Worm (Caenorhabditis elegans) whole organism, L2 larva: Measurements from ENCODE around the gene btb-7.

Experiments
- R02D3.7 ChIP-seq: fragments of 150-350 bp; optimal IDR thresholded peaks from 2 replicates; lab custom pipeline; 2014; ENCODE audit warnings: missing biosample characterization, missing genetic modification characterization
- Y55F3AM.14 ChIP-seq: fragments of 200-800 bp; sonication (Bioruptor generic); optimal IDR thresholded peaks from 2 replicates; lab custom pipeline; 2018; ENCODE audit warnings: mild to moderate bottlenecking, missing genetic modification characterization, missing compliant biosample characterization
- aly-2 ChIP-seq: fragments of 150-350 bp; optimal IDR thresholded peaks from 2 replicates; lab custom pipeline; 2014; ENCODE audit warnings: missing biosample characterization, missing genetic modification characterization
- ama-1 ChIP-seq: fragments of 150-350 bp; optimal IDR thresholded peaks from 2 replicates; lab custom pipeline; 2018; ENCODE audit warnings: inconsistent platforms
- blmp-1 ChIP-seq: sonication (generic microtip); optimal IDR thresholded peaks from 2 replicates; lab custom pipeline; 2017; ENCODE audit warnings: missing genetic modification characterization, mild to moderate bottlenecking, missing compliant biosample characterization, antibody characterized with exemption, moderate library complexity; ENCODE audit not compliant: insufficient read depth
- ceh-16 ChIP-seq: fragments of 150-350 bp; optimal IDR thresholded peaks from 2 replicates; lab custom pipeline; 2014; ENCODE audit warnings: missing biosample characterization, missing genetic modification characterization
- crh-2 ChIP-seq: sonication (generic microtip); optimal IDR thresholded peaks from 2 replicates; lab custom pipeline; 2017; ENCODE audit warnings: missing biosample characterization, missing genetic modification characterization
- dmd-4 ChIP-seq: sonication (generic microtip); optimal IDR thresholded peaks from 2 replicates; lab custom pipeline; 2017; ENCODE audit warnings: missing biosample characterization, missing genetic modification characterization
- elt-1 ChIP-seq: fragments of 150-350 bp; optimal IDR thresholded peaks from 2 replicates; lab custom pipeline; 2014; ENCODE audit warnings: missing biosample characterization, missing genetic modification characterization
- elt-3 ChIP-seq: sonication (generic microtip); optimal IDR thresholded peaks from 2 replicates; lab custom pipeline; 2017; ENCODE audit warnings: missing biosample characterization, missing genetic modification characterization
- fos-1 ChIP-seq: fragments of 150-350 bp; optimal IDR thresholded peaks from 2 replicates; lab custom pipeline; 2014; ENCODE audit warnings: missing biosample characterization, missing genetic modification characterization
- lin-11 ChIP-seq: fragments of 150-350 bp; sonication (generic microtip); optimal IDR thresholded peaks from 2 replicates; lab custom pipeline; 2014; ENCODE audit warnings: missing biosample characterization, missing genetic modification characterization, inconsistent platforms, mixed read lengths
- lin-13 ChIP-seq: fragments of 150-350 bp; optimal IDR thresholded peaks from 2 replicates; lab custom pipeline; 2014; ENCODE audit warnings: missing biosample characterization, missing genetic modification reagents, missing genetic modification characterization
- lin-39 ChIP-seq: fragments of 150-350 bp; optimal IDR thresholded peaks from 2 replicates; lab custom pipeline; 2014; ENCODE audit warnings: missing biosample characterization, missing genetic modification reagents, missing genetic modification characterization
- mab-5 ChIP-seq: fragments of 150-350 bp; optimal IDR thresholded peaks from 2 replicates; lab custom pipeline; 2014; ENCODE audit warnings: missing biosample characterization, missing genetic modification characterization
- mbf-1 ChIP-seq: sonication (generic microtip); optimal IDR thresholded peaks from 2 replicates; lab custom pipeline; 2017; ENCODE audit warnings: missing biosample characterization, missing genetic modification characterization
- nhr-10 ChIP-seq: sonication (generic microtip); optimal IDR thresholded peaks from 2 replicates; lab custom pipeline; 2017; ENCODE audit warnings: missing biosample characterization, missing genetic modification characterization
- nhr-11 ChIP-seq: fragments of 150-350 bp; optimal IDR thresholded peaks from 2 replicates; lab custom pipeline; 2014; ENCODE audit warnings: missing biosample characterization, missing genetic modification characterization
- nhr-12 ChIP-seq: fragments of 150-350 bp; optimal IDR thresholded peaks from 2 replicates; lab custom pipeline; 2014; ENCODE audit warnings: missing biosample characterization, missing genetic modification characterization
- nhr-129 ChIP-seq: fragments of 150-350 bp; optimal IDR thresholded peaks from 2 replicates; lab custom pipeline; 2014; ENCODE audit warnings: missing biosample characterization, missing genetic modification characterization
- nhr-21 ChIP-seq: fragments of 150-350 bp; optimal IDR thresholded peaks from 2 replicates; lab custom pipeline; 2014; ENCODE audit warnings: missing biosample characterization, missing genetic modification characterization
- nhr-23 ChIP-seq: fragments of 150-350 bp; optimal IDR thresholded peaks from 2 replicates; lab custom pipeline; 2014; ENCODE audit warnings: missing biosample characterization, missing genetic modification reagents, missing genetic modification characterization
- nhr-237 ChIP-seq: fragments of 150-350 bp; optimal IDR thresholded peaks from 2 replicates; lab custom pipeline; 2014; ENCODE audit warnings: missing biosample characterization, missing genetic modification characterization
- nhr-25 ChIP-seq: fragments of 150-350 bp; sonication (generic microtip); optimal IDR thresholded peaks from 3 replicates; lab custom pipeline; 2014; ENCODE audit warnings: missing biosample characterization, missing genetic modification characterization
- peb-1 ChIP-seq: fragments of 150-350 bp; optimal IDR thresholded peaks from 2 replicates; lab custom pipeline; 2014; ENCODE audit warnings: missing biosample characterization, missing genetic modification characterization
- sem-4 ChIP-seq: fragments of 150-350 bp; optimal IDR thresholded peaks from 2 replicates; lab custom pipeline; 2014; ENCODE audit warnings: missing biosample characterization, missing genetic modification reagents, missing genetic modification characterization
- skn-1 ChIP-seq: sonication (generic microtip); optimal IDR thresholded peaks from 2 replicates; lab custom pipeline; 2017; ENCODE audit warnings: missing biosample characterization, missing genetic modification characterization
- sma-9 ChIP-seq, 2 experiments: fragments of 150-350 bp in 1 of 2; sonication (generic microtip) in 1 of 2; optimal IDR thresholded peaks; 2 replicates each; lab custom pipeline; 2014 to 2016; ENCODE audit warnings: missing genetic modification characterization in 2 of 2, mild to moderate bottlenecking in 1 of 2, missing biosample characterization in 1 of 2, missing compliant biosample characterization in 1 of 2, missing genetic modification reagents in 1 of 2, moderate library complexity in 1 of 2
- snpc-4 ChIP-seq: fragments of 150-350 bp; optimal IDR thresholded peaks from 2 replicates; lab custom pipeline; 2014; ENCODE audit warnings: missing biosample characterization, missing genetic modification characterization
- unc-62 ChIP-seq: fragments of 150-350 bp; optimal IDR thresholded peaks from 2 replicates; lab custom pipeline; 2014; ENCODE audit warnings: missing biosample characterization, missing genetic modification reagents, missing genetic modification characterization
- zag-1 ChIP-seq: fragments of 150-350 bp; optimal IDR thresholded peaks from 2 replicates; lab custom pipeline; 2014; ENCODE audit warnings: missing biosample characterization, missing genetic modification characterization
- ztf-4 ChIP-seq: fragments of 150-350 bp; optimal IDR thresholded peaks from 2 replicates; lab custom pipeline; 2014; ENCODE audit warnings: missing biosample characterization, missing genetic modification characterization

Gene btb-7

ce11 chrII:1728253-1728652 is 15.2 kb downstream of the btb-7 start, which contains the start of gene btb-9:
Gene btb-9, plus strand, starts transcription at chrII:1728506.
- TF ChIP-seq nhr-21 (tag; lab: Kevin White, UChicago) (no peak), sma-9 (GFP tag; optimal IDR thresholded peaks at IDR 0.05; lab: Kevin White, UChicago) (no peak), sma-9 (tag; optimal IDR thresholded peaks at IDR 0.05; lab: Kevin White, UChicago) (no peak), skn-1 (tag; lab: Kevin White, UChicago) (no peak), nhr-129 (tag; lab: Kevin White, UChicago) (no peak), fos-1 (tag; lab: Kevin White, UChicago) (peak; percentile 87), zag-1 (tag; lab: Kevin White, UChicago) (no peak), blmp-1 (no peak), crh-2 (tag; lab: Kevin White, UChicago) (peak; percentile 41)

DNA sequence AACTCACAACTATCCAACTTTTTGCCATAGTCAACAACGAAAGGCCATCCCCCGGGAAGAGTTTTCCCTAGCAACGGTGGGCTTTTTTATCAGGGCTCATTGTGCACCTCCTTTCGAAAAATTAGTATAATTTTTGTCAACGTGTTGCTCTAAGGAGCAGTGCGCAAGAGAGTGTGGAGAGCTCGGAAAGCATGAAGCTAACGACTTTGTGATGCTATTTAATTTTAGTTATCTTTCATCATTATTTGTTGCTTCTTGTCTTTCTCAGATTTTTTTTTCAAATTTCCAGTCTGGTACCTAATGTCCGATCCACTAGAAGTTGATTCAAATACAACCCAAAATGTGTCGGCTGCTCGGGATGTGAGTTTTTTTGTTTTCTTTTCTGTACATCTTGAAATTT is 17.1 kb downstream of the btb-7 start, which contains the start of gene ceh-81:
TSS of gene ceh-81 (plus strand) at position 301 of the 400 bp plus-strand sequence.
- no peak for TF ChIP-seq Y55F3AM.14 (GFP tag; lab: Kevin White, UChicago)

- no peak for TF ChIP-seq peb-1
- TF ChIP-seq ama-1 (lab: Kevin White, UChicago), result no peak
- TF ChIP-seq unc-62, result no peak
- TF ChIP-seq elt-1, result no peak
- TF ChIP-seq nhr-21 (tag; lab: Kevin White, UChicago), result no peak
- no peak for TF ChIP-seq nhr-11 (tag; lab: Kevin White, UChicago)
Measured at ce11 chrII:1731932-1732331, 18.9 kb downstream of the btb-7 start, which contains the start of gene ceh-82. Gene ceh-82, plus strand, starts transcription at chrII:1732232.

DNA sequence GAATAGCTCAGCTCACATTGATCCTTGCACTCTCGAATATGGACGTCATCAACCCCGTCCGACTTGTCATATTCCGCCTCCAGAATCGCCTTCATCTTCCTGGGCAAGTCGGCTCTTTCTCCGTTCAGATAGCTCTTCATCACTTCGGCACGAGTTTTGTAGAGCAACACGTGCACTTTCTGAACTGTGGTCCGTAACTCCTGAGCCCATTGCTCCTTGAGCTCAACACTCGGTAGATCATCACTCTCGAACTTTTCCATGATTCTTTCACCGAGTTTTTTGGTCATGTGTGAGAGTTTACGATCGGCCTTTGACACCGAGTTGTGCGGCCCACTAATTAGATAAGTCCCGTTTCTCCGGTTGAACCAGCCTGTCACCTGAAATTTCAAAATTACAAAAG is 22.1 kb downstream of the btb-7 start:
- no peak for TF ChIP-seq sem-4 (tag; lab: Kevin White, UChicago)
- no peak for TF ChIP-seq nhr-25 (tag; lab: Kevin White, UChicago)
- TF ChIP-seq nhr-10 (tag; lab: Kevin White, UChicago), result no peak
- TF ChIP-seq nhr-11 (tag; lab: Kevin White, UChicago), result no peak
- TF ChIP-seq aly-2, result no peak

- peak; percentile 49 for TF ChIP-seq fos-1 (tag; lab: Kevin White, UChicago)
- TF ChIP-seq elt-3 (tag; lab: Kevin White, UChicago), result no peak
Measured at ce11 chrII:1736353-1736752, 23.3 kb downstream of the btb-7 start, which contains the start of gene ceh-83. Gene ceh-83, minus strand, starts transcription at chrII:1736533.

DNA sequence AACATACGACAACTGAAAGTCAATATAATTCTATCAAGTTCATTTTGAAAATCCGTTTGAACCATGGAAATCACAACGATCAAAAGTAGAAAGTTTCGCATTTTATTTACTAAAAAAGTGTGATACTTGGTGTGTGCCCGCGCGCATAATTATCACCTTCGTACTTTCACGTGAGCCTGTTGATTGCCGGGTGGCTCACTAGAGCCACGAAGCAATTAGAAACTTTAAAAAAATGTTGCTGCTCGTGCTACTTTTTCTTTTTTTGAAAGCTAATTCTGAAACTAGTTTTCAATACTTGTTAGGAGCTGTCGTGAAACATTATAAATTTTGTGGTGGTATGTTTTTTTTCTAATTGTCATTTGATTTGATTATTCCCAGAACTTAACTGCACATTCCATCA is 25.8 kb downstream of the btb-7 start, which contains the start of the genes irld-9 and irld-33:
TSS of gene irld-9 (minus strand) at position 101 of the 400 bp plus-strand sequence.
TSS of gene irld-33 (plus strand) at position 209 of the 400 bp plus-strand sequence.
- no peak for TF ChIP-seq crh-2 (tag; lab: Kevin White, UChicago)

DNA sequence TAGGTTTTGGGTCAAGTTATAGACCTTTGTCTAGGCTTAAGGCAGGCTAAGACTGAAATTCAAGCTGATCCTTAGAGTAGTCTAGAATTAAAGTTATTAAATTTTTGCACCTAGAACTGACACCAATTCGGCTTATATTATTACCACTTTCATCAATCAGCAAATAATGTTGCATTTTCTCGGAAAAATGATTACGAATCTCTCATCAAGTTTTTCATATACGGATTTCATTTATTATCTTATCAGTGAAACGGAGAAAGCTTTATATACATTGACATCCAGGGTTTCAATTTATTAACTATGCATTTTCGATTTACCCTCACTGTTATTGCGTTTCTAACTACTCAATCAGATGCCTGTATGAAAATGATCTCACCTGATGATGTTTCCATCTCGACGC is 28.2 kb downstream of the btb-7 start, which contains the start of gene K07G6.1:
TSS of gene K07G6.1 (plus strand) at position 301 of the 400 bp plus-strand sequence.
- no peak for TF ChIP-seq blmp-1
- no peak for TF ChIP-seq ztf-4 (tag; lab: Kevin White, UChicago)
- TF ChIP-seq unc-62, result no peak
- TF ChIP-seq R02D3.7 (tag; lab: Kevin White, UChicago), result no peak
- TF ChIP-seq mbf-1 (tag; lab: Kevin White, UChicago), result no peak
- TF ChIP-seq nhr-10 (tag; lab: Kevin White, UChicago), result no peak

- TF ChIP-seq nhr-23 (tag; lab: Kevin White, UChicago), result no peak
- no peak for TF ChIP-seq nhr-11 (tag; lab: Kevin White, UChicago)
- no peak for TF ChIP-seq ceh-16 (tag; lab: Kevin White, UChicago)
- no peak for TF ChIP-seq nhr-12 (tag; lab: Kevin White, UChicago)
- no peak for TF ChIP-seq lin-13 (GFP tag; lab: Kevin White, UChicago)
- no peak for TF ChIP-seq lin-11 (tag; lab: Kevin White, UChicago)
- no peak for TF ChIP-seq mab-5 (tag; lab: Kevin White, UChicago)
- no peak for TF ChIP-seq Y55F3AM.14 (GFP tag; lab: Kevin White, UChicago)
- no peak for TF ChIP-seq nhr-237 (tag; lab: Kevin White, UChicago)
- TF ChIP-seq zag-1 (tag; lab: Kevin White, UChicago), result no peak
- TF ChIP-seq dmd-4 (tag; lab: Kevin White, UChicago), result no peak
- no peak for TF ChIP-seq snpc-4 (tag; lab: Kevin White, UChicago)
- TF ChIP-seq aly-2, result no peak
- TF ChIP-seq lin-39 (tag; lab: Kevin White, UChicago), result no peak
- no peak for TF ChIP-seq unc-62
Measured at ce11 chrII:1742535-1742934, 29.5 kb downstream of the btb-7 start, which contains the start of gene F36H5.12. Gene F36H5.12, plus strand, starts transcription at chrII:1742835.
